Worm (Caenorhabditis elegans): ENCODE data around the gene atg-9.
A peak's percentile ranks its signal among the peaks of the same experiment; 100 is the strongest.

atg-9 gene

ce11 chrV:351787-352186 lies 2.6 kb downstream of the atg-9 start:
- no peak for TF ChIP-seq lim-7 (GFP tag; IDR thresholded peaks at IDR 0.05)
- peak; percentile 99 for TF ChIP-seq aha-1 (tag)

ce11 chrV:356959-357702 lies 7.9 kb downstream of the atg-9 start:
- TF ChIP-seq ZK546.5 (tag; optimal IDR thresholded peaks at IDR 0.05) (no peak), ztf-11 (tag; optimal IDR thresholded peaks at IDR 0.05) (no peak), lim-7 (GFP tag; IDR thresholded peaks at IDR 0.05) (no peak), daf-16 (GFP tag; optimal IDR thresholded peaks at IDR 0.05) (no peak), daf-16 (tag; optimal IDR thresholded peaks at IDR 0.05) (no peak), jun-1 (tag; optimal IDR thresholded peaks at IDR 0.05) (no peak), set-16 (GFP tag; IDR thresholded peaks at IDR 0.05) (peak; percentile 87)

ce11 chrV:358473-358872 lies 9.3 kb downstream of the atg-9 start:
- no peak for TF ChIP-seq mdt-29 (GFP tag; IDR thresholded peaks at IDR 0.05)
- TF ChIP-seq set-16 (GFP tag; IDR thresholded peaks at IDR 0.05), result peak; percentile 89
- TF ChIP-seq pha-4 (GFP tag; IDR thresholded peaks at IDR 0.05), result no peak
- TF ChIP-seq pha-4 (tag; optimal IDR thresholded peaks at IDR 0.05), result no peak
- TF ChIP-seq ZK337.2 (GFP tag; IDR thresholded peaks at IDR 0.05), result peak; percentile 42; the same call in 1 of the 2 replicates
- TF ChIP-seq ceh-44 (GFP tag; IDR thresholded peaks at IDR 0.05), result no peak
- TF ChIP-seq ceh-28 (tag; optimal IDR thresholded peaks at IDR 0.05), result no peak
- TF ChIP-seq nhr-237 (tag; optimal IDR thresholded peaks at IDR 0.05), result no peak
- no peak for TF ChIP-seq nhr-6 (tag; optimal IDR thresholded peaks at IDR 0.05)
- no peak for TF ChIP-seq ceh-82 (tag; optimal IDR thresholded peaks at IDR 0.05)
- TF ChIP-seq madf-9 (GFP tag; conservative IDR thresholded peaks at IDR 0.05), result no peak
- TF ChIP-seq unc-62 (GFP tag; optimal IDR thresholded peaks at IDR 0.05 in 1 of 2), result peak in 1 of 2 experiments; percentile 50
- TF ChIP-seq unc-62 (tag; optimal IDR thresholded peaks at IDR 0.05), result no peak
- TF ChIP-seq mxl-2 (GFP tag; conservative IDR thresholded peaks at IDR 0.05), result no peak
- no peak for TF ChIP-seq mxl-3 (GFP tag; optimal IDR thresholded peaks at IDR 0.05)
- no peak for TF ChIP-seq attf-4 (tag; optimal IDR thresholded peaks at IDR 0.05)
- 0 out of 2 replicates have a peak, but pooled peaks have one; percentile 51 for TF ChIP-seq egl-43 (GFP tag; IDR thresholded peaks at IDR 0.05)
- TF ChIP-seq spr-1 (tag; optimal IDR thresholded peaks at IDR 0.05), result no peak
- TF ChIP-seq mdl-1 (tag; optimal IDR thresholded peaks at IDR 0.05), result no peak
- TF ChIP-seq lin-39 (tag; optimal IDR thresholded peaks at IDR 0.05), result no peak
- TF ChIP-seq tag-97 (GFP tag; IDR thresholded peaks at IDR 0.05), result no peak
- TF ChIP-seq dmd-6 (GFP tag; IDR thresholded peaks at IDR 0.05), result no peak
- TF ChIP-seq nhr-25 (tag; optimal IDR thresholded peaks at IDR 0.05; ENCODE audit: borderline replicate concordance, insufficient read depth), result no peak
- no peak for TF ChIP-seq zfp-3 (GFP tag; conservative IDR thresholded peaks at IDR 0.05)

ce11 chrV:359466-359865 lies 10.3 kb downstream of the atg-9 start, which contains the start of gene T22H9.1:
TSS of gene T22H9.1 (plus strand) at chrV:359766.
- TF ChIP-seq duxl-1 (tag; optimal IDR thresholded peaks at IDR 0.05; ENCODE audit: poor library complexity) (no peak), zip-2 (tag; optimal IDR thresholded peaks at IDR 0.05) (no peak), F10B5.3 (tag; optimal IDR thresholded peaks at IDR 0.05) (no peak), ceh-32 (tag; optimal IDR thresholded peaks at IDR 0.05; ENCODE audit: poor library complexity) (no peak), nhr-6 (tag; optimal IDR thresholded peaks at IDR 0.05) (no peak), gei-8 (GFP tag; optimal IDR thresholded peaks at IDR 0.05) (no peak), tag-97 (GFP tag; IDR thresholded peaks at IDR 0.05) (no peak), hlh-30 (tag; optimal IDR thresholded peaks at IDR 0.05; ENCODE audit: insufficient read depth) (no peak), ztf-11 (tag; optimal IDR thresholded peaks at IDR 0.05) (no peak), T20F7.1 (GFP tag; optimal IDR thresholded peaks at IDR 0.05) (no peak), ceh-20 (GFP tag; IDR thresholded peaks at IDR 0.05) (no peak), saeg-2 (GFP tag; IDR thresholded peaks at IDR 0.05) (no peak), zfp-2 (tag; optimal IDR thresholded peaks at IDR 0.05) (no peak), fos-1 (tag; optimal IDR thresholded peaks at IDR 0.05) (no peak), madf-9 (GFP tag; conservative IDR thresholded peaks at IDR 0.05) (no peak)

Data from whole organism, L4 larva.